Fruit fly (Drosophila melanogaster): ENCODE data around the gene CG9555.

The CG9555 gene

DNA sequence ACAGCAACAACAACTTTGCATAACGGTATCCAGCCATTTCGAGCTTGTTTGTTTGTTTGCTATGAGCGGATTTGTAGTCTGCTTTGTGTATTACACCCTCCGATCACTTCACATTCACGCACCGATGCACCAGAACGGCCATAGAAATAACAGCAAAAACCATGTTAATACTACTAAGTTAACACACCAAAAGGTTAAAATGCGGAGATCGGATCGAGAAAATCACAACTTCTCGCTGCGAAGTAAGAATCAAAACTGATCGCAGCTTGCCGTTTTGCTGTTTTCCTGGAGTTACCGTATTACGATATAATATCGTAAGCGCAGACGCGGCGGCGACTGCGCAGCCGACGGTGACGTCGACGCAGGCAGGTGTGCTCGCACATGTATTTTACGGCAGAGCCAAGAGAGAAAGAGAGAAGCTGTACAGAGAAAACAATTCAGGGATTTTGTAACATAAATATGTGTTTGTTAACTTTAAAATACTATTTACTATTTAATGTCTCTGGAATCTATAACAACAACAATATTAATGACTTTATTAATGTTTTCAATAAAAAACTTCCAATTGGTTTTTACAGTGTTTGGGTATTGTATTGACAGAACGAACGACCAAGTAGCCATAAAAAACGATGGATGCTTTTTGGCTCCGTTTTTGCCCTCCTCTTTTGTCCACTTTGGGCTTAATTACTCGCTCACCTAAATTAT, 6.8 kb upstream of the CG9555 start, which contains the start of gene CG13101 (continued):
- TF ChIP-seq psq (GFP tag; optimal IDR thresholded peaks at IDR 0.05) = peak; percentile 63
- peak; percentile 94 for TF ChIP-seq CG18262 (tag; optimal IDR thresholded peaks at IDR 0.05)
- peak; percentile 24 for TF ChIP-seq abd-A (tag; optimal IDR thresholded peaks at IDR 0.05)
- TF ChIP-seq CG10565 (GFP tag; optimal IDR thresholded peaks at IDR 0.05) = peak; percentile 61
- peak; percentile 92 for TF ChIP-seq dmrt99B (tag; optimal IDR thresholded peaks at IDR 0.05)
- peak; percentile 89 for TF ChIP-seq HHEX (GFP tag; optimal IDR thresholded peaks at IDR 0.05)
- peak; percentile 93 for TF ChIP-seq CG18599 (GFP tag; optimal IDR thresholded peaks at IDR 0.05)
- TF ChIP-seq tll (GFP tag; optimal IDR thresholded peaks at IDR 0.05) = no peak
- peak; percentile 96 for TF ChIP-seq stc (GFP tag; IDR thresholded peaks at IDR 0.05)
- peak; percentile 94 for TF ChIP-seq CG30403 (GFP tag; optimal IDR thresholded peaks at IDR 0.05)
- TF ChIP-seq CoRest (tag; optimal IDR thresholded peaks at IDR 0.05) = peak; percentile 94
- no peak for TF ChIP-seq CG14860 (GFP tag; IDR thresholded peaks at IDR 0.05; ENCODE audit: partially characterized antibody)
- TF ChIP-seq CG11247 (GFP tag; IDR thresholded peaks at IDR 0.05) = peak; percentile 85
- peak; percentile 94 for TF ChIP-seq CG3847 (GFP tag; IDR thresholded peaks at IDR 0.05)
- TF ChIP-seq CG13424 (tag; optimal IDR thresholded peaks at IDR 0.05) = peak; percentile 94
- TF ChIP-seq CG12391 (tag; optimal IDR thresholded peaks at IDR 0.05) = peak; percentile 96
- peak; percentile 1 for TF ChIP-seq CG15479 (GFP tag; optimal IDR thresholded peaks at IDR 0.05)
- peak; percentile 57 for TF ChIP-seq jing (GFP tag; optimal IDR thresholded peaks at IDR 0.05)
- TF ChIP-seq CG11093 (GFP tag; IDR thresholded peaks at IDR 0.05) = peak; percentile 84
- peak; percentile 86 for TF ChIP-seq NFAT (GFP tag; IDR thresholded peaks at IDR 0.05)
- TF ChIP-seq org-1 (GFP tag; optimal IDR thresholded peaks at IDR 0.05) = peak; percentile 89
- TF ChIP-seq NfI (GFP tag; optimal IDR thresholded peaks at IDR 0.05) = peak; percentile 80
- TF ChIP-seq Rfx (GFP tag; IDR thresholded peaks at IDR 0.05) = peak; percentile 96
- peak; percentile 72 for TF ChIP-seq NK7.1 (GFP tag; optimal IDR thresholded peaks at IDR 0.05)
- no peak; the same call in 2 of the 3 replicates for TF ChIP-seq CG3726 (GFP tag; IDR thresholded peaks at IDR 0.05)
- peak; percentile 95 for TF ChIP-seq CG7556 (GFP tag; optimal IDR thresholded peaks at IDR 0.05)
- TF ChIP-seq grau (tag; optimal IDR thresholded peaks at IDR 0.05) = peak; percentile 94
- peak; percentile 42 for TF ChIP-seq Sry-δ (GFP tag; optimal IDR thresholded peaks at IDR 0.05)
- TF ChIP-seq ken (GFP tag; IDR thresholded peaks at IDR 0.05) = no peak; the same call in 1 of the 3 replicates
- TF ChIP-seq CG31388 (GFP tag; optimal IDR thresholded peaks at IDR 0.05) = peak; percentile 71
- TF ChIP-seq Fer3 (tag; optimal IDR thresholded peaks at IDR 0.05) = peak; percentile 94
- peak; percentile 88 for TF ChIP-seq CG2889 (GFP tag; IDR thresholded peaks at IDR 0.05)
- TF ChIP-seq PHDP (tag; optimal IDR thresholded peaks at IDR 0.05) = peak; percentile 96
- peak; percentile 23 for TF ChIP-seq CG4282 (GFP tag; optimal IDR thresholded peaks at IDR 0.05)
- TF ChIP-seq CG9609 (GFP tag; optimal IDR thresholded peaks at IDR 0.05) = peak; percentile 69
- peak; percentile 91 for TF ChIP-seq Bteb2 (GFP tag; optimal IDR thresholded peaks at IDR 0.05)
- peak; percentile 91 for TF ChIP-seq CG11504 (tag; optimal IDR thresholded peaks at IDR 0.05)
- TF ChIP-seq fd64A (GFP tag; optimal IDR thresholded peaks at IDR 0.05) = peak; percentile 53
- TF ChIP-seq pan (optimal IDR thresholded peaks at IDR 0.05) = no peak
- peak in 1 of 2 experiments; percentile 98 for TF ChIP-seq pan (GFP tag; optimal IDR thresholded peaks at IDR 0.05 in 1 of 2, IDR thresholded peaks at IDR 0.05 in 1 of 2)
- TF ChIP-seq Hr51 (GFP tag; optimal IDR thresholded peaks at IDR 0.05) = peak; percentile 86 to 94
- no peak for TF ChIP-seq hb (GFP tag; IDR thresholded peaks at IDR 0.05; ENCODE audit: partially characterized antibody)
- peak; percentile 88 for TF ChIP-seq CG13624 (GFP tag; optimal IDR thresholded peaks at IDR 0.05)
- TF ChIP-seq fd102C (GFP tag; optimal IDR thresholded peaks at IDR 0.05) = peak; percentile 45
- TF ChIP-seq run (tag; optimal IDR thresholded peaks at IDR 0.05) = peak; percentile 85
- peak; percentile 87 for TF ChIP-seq ssp (GFP tag; IDR thresholded peaks at IDR 0.05)
- TF ChIP-seq zen2 (GFP tag; IDR thresholded peaks at IDR 0.05; ENCODE audit: partially characterized antibody) = no peak
- peak; percentile 58 for TF ChIP-seq schlank (tag; optimal IDR thresholded peaks at IDR 0.05)

Data from whole organism, embryonic.